Worm (Caenorhabditis elegans) whole organism, mixed stage, embryonic: ENCODE data around the gene Y44F5A.1.
A peak's percentile ranks its signal among the peaks of the same experiment; 100 is the strongest.

ENCODE experiments used
- M03D4.4 ChIP-seq: sonication (generic microtip); optimal IDR thresholded peaks from 2 replicates; lab custom pipeline; 2017; ENCODE audit warnings: mild to moderate bottlenecking, missing genetic modification characterization, missing compliant biosample characterization
- bed-3 ChIP-seq: fragments of 200-800 bp; sonication (Bioruptor generic); optimal IDR thresholded peaks from 3 replicates; lab custom pipeline; 2018; ENCODE audit warnings: mild to moderate bottlenecking, missing genetic modification characterization, moderate library complexity, missing compliant biosample characterization
- blmp-1 ChIP-seq: fragments of 150-350 bp; optimal IDR thresholded peaks from 2 replicates; lab custom pipeline; 2014; ENCODE audit warnings: missing biosample characterization, missing genetic modification characterization
- ceh-39 ChIP-seq: fragments of 150-350 bp; optimal IDR thresholded peaks from 2 replicates; lab custom pipeline; 2014; ENCODE audit warnings: missing biosample characterization, missing genetic modification characterization
- ceh-43 ChIP-seq: fragments of 200-800 bp; sonication (Bioruptor generic); optimal IDR thresholded peaks from 2 replicates; lab custom pipeline; 2018; ENCODE audit warnings: mild to moderate bottlenecking, missing genetic modification characterization, moderate library complexity, missing compliant biosample characterization
- ceh-83 ChIP-seq: fragments of 200-800 bp; sonication (Bioruptor generic); optimal IDR thresholded peaks from 2 replicates; lab custom pipeline; 2018; ENCODE audit warnings: mild to moderate bottlenecking, missing genetic modification characterization, missing compliant biosample characterization
- ces-1 ChIP-seq: fragments of 150-350 bp; optimal IDR thresholded peaks from 2 replicates; lab custom pipeline; 2014; ENCODE audit warnings: missing biosample characterization, missing genetic modification reagents, missing genetic modification characterization
- cnd-1 ChIP-seq: fragments of 200-800 bp; sonication (Bioruptor generic); optimal IDR thresholded peaks from 2 replicates; lab custom pipeline; 2018; ENCODE audit warnings: mild to moderate bottlenecking, missing genetic modification characterization, missing compliant biosample characterization
- drap-1 ChIP-seq: fragments of 200-800 bp; sonication (Bioruptor generic); optimal IDR thresholded peaks from 3 replicates; lab custom pipeline; 2018; ENCODE audit warnings: mild to moderate bottlenecking, missing genetic modification characterization, missing compliant biosample characterization
- elt-1 ChIP-seq: sonication (generic microtip); optimal IDR thresholded peaks from 2 replicates; lab custom pipeline; 2017; ENCODE audit warnings: missing genetic modification characterization, mild to moderate bottlenecking, missing compliant biosample characterization, antibody characterized with exemption, moderate library complexity, borderline replicate concordance; ENCODE audit not compliant: insufficient read depth
- elt-3 ChIP-seq: fragments of 150-350 bp; optimal IDR thresholded peaks from 2 replicates; lab custom pipeline; 2014; ENCODE audit warnings: missing biosample characterization, missing genetic modification characterization
- flh-1 ChIP-seq: fragments of 200-800 bp; sonication (Bioruptor generic); optimal IDR thresholded peaks from 2 replicates; lab custom pipeline; 2018; ENCODE audit warnings: mild to moderate bottlenecking, missing genetic modification characterization, moderate library complexity, missing compliant biosample characterization
- ham-2 ChIP-seq: fragments of 200-800 bp; sonication (Bioruptor generic); optimal IDR thresholded peaks from 2 replicates; lab custom pipeline; 2018; ENCODE audit warnings: mild to moderate bottlenecking, missing genetic modification characterization, missing compliant biosample characterization
- hlh-1 ChIP-seq: fragments of 150-350 bp; optimal IDR thresholded peaks from 2 replicates; lab custom pipeline; 2014; ENCODE audit warnings: missing biosample characterization, missing genetic modification reagents, missing genetic modification characterization
- lin-13 ChIP-seq: fragments of 150-350 bp; optimal IDR thresholded peaks from 2 replicates; lab custom pipeline; 2014; ENCODE audit warnings: missing biosample characterization, missing genetic modification characterization
- lin-32 ChIP-seq: fragments of 200-800 bp; sonication (Bioruptor generic); optimal IDR thresholded peaks from 2 replicates; lab custom pipeline; 2018; ENCODE audit warnings: mild to moderate bottlenecking, missing genetic modification characterization, missing compliant biosample characterization
- lsy-2 ChIP-seq: fragments of 150-350 bp; optimal IDR thresholded peaks from 2 replicates; lab custom pipeline; 2014; ENCODE audit warnings: missing biosample characterization, missing genetic modification characterization
- mab-5 ChIP-seq: fragments of 150-350 bp; optimal IDR thresholded peaks from 2 replicates; lab custom pipeline; 2014; ENCODE audit warnings: missing biosample characterization, missing genetic modification characterization
- mep-1 ChIP-seq: fragments of 150-350 bp; optimal IDR thresholded peaks from 2 replicates; lab custom pipeline; 2017; ENCODE audit warnings: missing biosample characterization, missing genetic modification reagents, missing genetic modification characterization, inconsistent platforms
- mls-2 ChIP-seq: sonication (generic microtip); optimal IDR thresholded peaks from 2 replicates; lab custom pipeline; 2016; ENCODE audit warnings: mild to moderate bottlenecking, missing genetic modification characterization, moderate library complexity, missing compliant biosample characterization
- nhr-2 ChIP-seq: fragments of 150-350 bp; optimal IDR thresholded peaks from 2 replicates; lab custom pipeline; 2014; ENCODE audit warnings: missing biosample characterization, missing genetic modification characterization
- nhr-237 ChIP-seq: fragments of 150-350 bp; optimal IDR thresholded peaks from 2 replicates; lab custom pipeline; 2014; ENCODE audit warnings: missing biosample characterization, missing genetic modification characterization
- nhr-28 ChIP-seq: fragments of 150-350 bp; optimal IDR thresholded peaks from 2 replicates; lab custom pipeline; 2014; ENCODE audit warnings: missing biosample characterization, missing genetic modification characterization
- nhr-76 ChIP-seq: sonication (generic microtip); optimal IDR thresholded peaks from 2 replicates; lab custom pipeline; 2017; ENCODE audit warnings: missing biosample characterization, missing genetic modification characterization
- sem-2 ChIP-seq: fragments of 200-800 bp; sonication (Bioruptor generic); optimal IDR thresholded peaks from 2 replicates; lab custom pipeline; 2018; ENCODE audit warnings: mild to moderate bottlenecking, missing genetic modification characterization, missing compliant biosample characterization
- snpc-4 ChIP-seq: fragments of 150-350 bp; optimal IDR thresholded peaks from 2 replicates; lab custom pipeline; 2014; ENCODE audit warnings: missing biosample characterization, missing genetic modification characterization
- sptf-1 ChIP-seq: sonication (generic microtip); optimal IDR thresholded peaks from 2 replicates; lab custom pipeline; 2017; ENCODE audit warnings: mild to moderate bottlenecking, missing genetic modification characterization, moderate library complexity, missing compliant biosample characterization
- tbx-8 ChIP-seq: fragments of 200-800 bp; sonication (Bioruptor generic); optimal IDR thresholded peaks from 2 replicates; lab custom pipeline; 2018; ENCODE audit warnings: mild to moderate bottlenecking, missing genetic modification characterization, moderate library complexity, missing compliant biosample characterization
- unc-120 ChIP-seq: sonication (generic microtip); optimal IDR thresholded peaks from 2 replicates; lab custom pipeline; 2017; ENCODE audit warnings: missing genetic modification characterization, missing compliant biosample characterization; ENCODE audit not compliant: poor library complexity, severe bottlenecking
- unc-62 ChIP-seq: fragments of 150-350 bp; optimal IDR thresholded peaks from 2 replicates; lab custom pipeline; 2014; ENCODE audit warnings: missing biosample characterization, missing genetic modification reagents, missing genetic modification characterization
- ztf-11 ChIP-seq: fragments of 150-350 bp; optimal IDR thresholded peaks from 2 replicates; lab custom pipeline; 2014; ENCODE audit warnings: missing biosample characterization, missing genetic modification characterization

The Y44F5A.1 gene

DNA sequence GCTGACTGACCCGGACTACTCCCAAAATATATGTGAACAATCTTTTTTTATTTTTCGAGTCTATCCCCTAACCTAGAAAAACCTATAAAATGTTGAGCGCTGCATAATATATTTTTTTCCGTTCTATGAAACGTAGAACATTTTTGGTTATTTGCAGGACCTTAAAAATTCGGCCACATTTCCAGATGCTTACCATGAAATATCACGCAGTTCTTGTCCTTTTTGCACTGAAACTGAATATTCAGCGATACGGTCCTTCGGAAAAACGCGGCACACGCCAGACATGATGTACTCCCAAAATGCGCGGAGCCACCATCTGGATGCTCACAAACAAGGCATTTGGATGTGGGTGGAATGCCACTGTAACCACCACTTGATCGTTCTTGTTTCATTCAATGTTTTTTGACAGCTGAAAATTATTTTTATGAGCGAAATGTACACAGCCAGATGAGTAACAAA is 14.6 kb downstream of the Y44F5A.1 start, which contains the start of gene nhr-20:
nhr-20 (minus strand) TSS at position 409 of the 459 bp plus-strand sequence.
- TF ChIP-seq sem-2 (no peak), ztf-11 (no peak), nhr-28 (tag; lab: Kevin White, UChicago) (no peak), tbx-8 (GFP tag; lab: Kevin White, UChicago) (no peak), nhr-2 (tag; lab: Kevin White, UChicago) (no peak), ham-2 (no peak), snpc-4 (tag; lab: Kevin White, UChicago) (no peak), unc-62 (GFP tag; lab: Kevin White, UChicago) (no peak), ces-1 (no peak), ceh-83 (GFP tag; lab: Kevin White, UChicago) (no peak)

DNA sequence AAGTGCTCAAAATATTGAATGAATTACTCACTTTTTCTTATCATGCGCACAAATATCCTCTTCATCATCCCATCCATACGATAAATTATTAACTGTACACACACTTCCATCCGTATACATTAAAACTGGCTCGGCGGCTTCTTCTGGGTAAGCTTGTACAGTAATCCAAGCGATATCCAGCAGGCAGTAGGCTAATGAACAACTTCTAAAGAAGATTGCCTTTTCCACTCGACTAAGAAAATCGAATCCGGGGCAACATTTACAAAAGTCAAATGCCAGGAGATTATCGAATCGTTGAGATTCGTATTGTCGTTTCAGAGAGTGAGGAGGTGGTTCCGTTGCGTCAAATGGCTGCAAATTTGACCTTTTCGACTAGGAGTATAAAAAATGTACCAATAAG is 16.1 kb downstream of the Y44F5A.1 start:
- no peak for TF ChIP-seq nhr-237
- no peak for TF ChIP-seq ceh-43 (GFP tag; lab: Kevin White, UChicago)
- TF ChIP-seq snpc-4 (tag; lab: Kevin White, UChicago) = no peak
- TF ChIP-seq drap-1 (GFP tag; lab: Kevin White, UChicago) = no peak
- TF ChIP-seq flh-1 = no peak
- no peak for TF ChIP-seq nhr-76 (tag; lab: Kevin White, UChicago)
- no peak for TF ChIP-seq sptf-1 (tag; lab: Kevin White, UChicago)
- no peak for TF ChIP-seq lin-13 (tag; lab: Kevin White, UChicago)
- no peak for TF ChIP-seq lsy-2 (tag; lab: Kevin White, UChicago)
- no peak for TF ChIP-seq bed-3 (GFP tag; lab: Kevin White, UChicago)
- no peak for TF ChIP-seq sem-2
- TF ChIP-seq cnd-1 (tag; lab: Kevin White, UChicago) = no peak
- no peak for TF ChIP-seq mab-5 (tag; lab: Kevin White, UChicago)
- TF ChIP-seq M03D4.4 (tag; lab: Kevin White, UChicago) = no peak
- TF ChIP-seq lin-32 = no peak
- TF ChIP-seq ham-2 = no peak
- TF ChIP-seq nhr-28 (tag; lab: Kevin White, UChicago) = no peak

DNA sequence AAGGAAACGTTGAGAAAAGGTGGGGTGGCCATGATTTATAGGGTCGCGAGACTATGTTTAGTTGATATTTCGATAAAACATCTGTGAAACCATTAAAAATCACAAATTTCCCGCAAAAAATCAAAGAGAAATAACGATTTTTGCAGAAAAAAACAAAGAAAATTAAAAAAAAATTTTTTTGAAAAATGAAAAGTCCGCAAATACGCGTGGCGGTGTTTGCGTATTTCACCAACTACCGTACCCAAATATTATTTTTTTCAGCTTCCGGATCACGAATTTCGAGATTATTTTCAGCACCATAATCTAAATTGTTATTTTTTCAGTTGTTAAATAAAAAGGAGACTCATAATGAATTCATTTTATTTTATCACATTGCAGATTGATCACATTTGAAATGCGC is 17.4 kb downstream of the Y44F5A.1 start:
- TF ChIP-seq ceh-43 (GFP tag; lab: Kevin White, UChicago) = no peak
- no peak for TF ChIP-seq lin-32
- no peak for TF ChIP-seq unc-62 (GFP tag; lab: Kevin White, UChicago)
- TF ChIP-seq lsy-2 (tag; lab: Kevin White, UChicago) = peak; percentile 52
- TF ChIP-seq M03D4.4 (tag; lab: Kevin White, UChicago) = no peak
- no peak for TF ChIP-seq nhr-237
- no peak for TF ChIP-seq elt-3

DNA sequence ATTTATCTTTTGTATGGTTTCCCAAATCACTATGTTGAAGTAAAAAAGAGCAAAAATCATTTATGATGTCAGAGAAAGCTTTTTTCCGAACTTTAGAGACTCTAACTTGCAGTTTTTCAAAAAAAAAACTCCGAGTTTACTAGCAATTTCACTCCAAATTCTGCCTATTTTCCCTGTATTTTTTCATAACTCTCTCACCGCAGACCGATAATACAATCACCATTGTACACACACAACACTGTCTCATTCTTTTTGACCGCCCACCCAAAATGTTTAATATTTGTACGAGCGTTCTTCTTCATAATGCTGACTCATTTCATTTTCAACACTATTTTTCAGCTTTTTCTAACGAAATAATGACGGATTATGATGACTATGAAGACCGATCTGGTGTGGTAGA is 18.6 kb downstream of the Y44F5A.1 start, which contains the start of gene F43C1.5:
F43C1.5 (plus strand) TSS at position 301 of the 400 bp plus-strand sequence.
- TF ChIP-seq mls-2 (tag; lab: Kevin White, UChicago) (no peak), mab-5 (tag; lab: Kevin White, UChicago) (no peak), mep-1 (tag; lab: Kevin White, UChicago) (no peak), ceh-43 (GFP tag; lab: Kevin White, UChicago) (no peak), ztf-11 (no peak), sem-2 (no peak), flh-1 (no peak), blmp-1 (no peak), bed-3 (GFP tag; lab: Kevin White, UChicago) (no peak), unc-120 (tag; lab: Kevin White, UChicago) (no peak), lsy-2 (tag; lab: Kevin White, UChicago) (no peak), hlh-1 (tag; lab: Kevin White, UChicago) (no peak)

DNA sequence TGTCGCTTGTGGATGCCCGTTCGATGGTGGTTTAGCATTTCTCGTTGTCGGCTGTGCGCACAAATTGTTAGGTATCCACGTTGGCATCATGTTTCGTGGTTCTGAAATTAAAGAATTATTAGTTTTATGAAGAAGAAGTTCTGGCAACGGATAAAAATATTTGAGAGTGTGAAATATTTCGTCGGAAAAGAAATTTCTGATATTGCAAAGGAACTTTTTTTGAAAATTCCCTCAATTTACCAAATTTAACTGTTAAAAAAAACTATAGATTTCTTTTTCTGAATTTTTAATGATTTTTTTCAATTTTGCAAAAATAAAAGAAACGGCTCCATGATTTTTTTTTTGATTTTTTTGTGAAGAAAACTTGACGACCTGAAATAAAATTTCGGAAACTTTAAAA is 19.5 kb downstream of the Y44F5A.1 start, which contains the start of gene mpk-1:
mpk-1 (minus strand) TSS at position 101 of the 400 bp plus-strand sequence.
- TF ChIP-seq mab-5 (tag; lab: Kevin White, UChicago) (no peak), ceh-39 (tag; lab: Kevin White, UChicago) (no peak), drap-1 (GFP tag; lab: Kevin White, UChicago) (no peak)

DNA sequence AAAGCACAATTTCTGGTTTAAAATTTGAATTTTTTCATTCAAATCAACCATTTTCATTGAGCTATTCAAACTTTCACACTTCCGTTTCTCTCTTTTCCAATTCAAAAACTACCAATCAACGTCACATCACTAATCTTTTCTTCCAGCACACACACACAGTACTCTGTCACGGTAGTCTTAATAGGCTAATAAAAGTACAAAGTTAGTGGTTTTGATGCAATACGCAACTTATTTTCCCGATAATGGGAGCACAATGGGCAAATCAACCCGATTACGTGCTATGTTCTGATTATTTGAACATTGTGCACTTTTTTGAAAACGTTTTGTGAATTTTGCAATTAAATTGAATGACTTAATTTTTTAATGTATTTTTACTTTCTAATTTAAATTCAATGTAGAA is 20.1 kb downstream of the Y44F5A.1 start:
- TF ChIP-seq mep-1 (tag; lab: Kevin White, UChicago) = no peak
- TF ChIP-seq elt-1 (tag; lab: Kevin White, UChicago) = no peak
- TF ChIP-seq flh-1 = no peak
- TF ChIP-seq nhr-237 = no peak
- TF ChIP-seq snpc-4 (tag; lab: Kevin White, UChicago) = no peak
- no peak for TF ChIP-seq unc-62 (GFP tag; lab: Kevin White, UChicago)
